Worm (Caenorhabditis elegans): ENCODE data around the gene K08C7.1.

K08C7.1 gene

DNA sequence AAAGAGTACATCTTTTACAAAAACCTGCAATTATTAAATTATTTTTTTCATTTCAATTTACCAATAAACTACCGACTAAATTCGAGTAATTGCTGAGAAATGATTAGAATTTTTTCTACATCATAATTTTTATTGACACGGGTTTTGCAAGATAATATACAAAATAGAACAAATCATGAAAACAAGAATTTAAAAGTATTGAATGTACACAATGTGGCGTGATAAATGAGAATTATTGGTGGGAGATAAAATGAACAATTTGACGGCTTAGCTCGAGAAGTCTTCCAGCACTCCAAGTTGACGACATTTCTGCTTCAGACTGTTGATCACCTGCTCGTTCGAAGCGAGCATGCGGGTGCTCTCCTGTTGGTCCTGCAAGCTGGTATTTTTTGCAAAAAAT lies 38.6 kb downstream of the K08C7.1 start, which contains the start of gene R102.4:
R102.4 (minus strand) TSS at position 101 of the 400 bp plus-strand sequence.
- TF ChIP-seq snpc-1.1 (tag; optimal IDR thresholded peaks at IDR 0.05; ENCODE audit: insufficient read depth) (no peak), nhr-90 (tag; optimal IDR thresholded peaks at IDR 0.05) (no peak), somi-1 (GFP tag; optimal IDR thresholded peaks at IDR 0.05) (no peak), ztf-3 (GFP tag; optimal IDR thresholded peaks at IDR 0.05) (no peak), K11D2.4 (GFP tag; IDR thresholded peaks at IDR 0.05) (no peak), B0336.3 (GFP tag; IDR thresholded peaks at IDR 0.05) (no peak), pbrm-1 (GFP tag; IDR thresholded peaks at IDR 0.05) (no peak), athp-1 (tag; optimal IDR thresholded peaks at IDR 0.05) (no peak), F39B2.1 (GFP tag; IDR thresholded peaks at IDR 0.05) (no peak), B0261.1 (tag; optimal IDR thresholded peaks at IDR 0.05) (no peak), unc-62 (GFP tag; optimal IDR thresholded peaks at IDR 0.05) (no peak), K12H6.12 (tag; optimal IDR thresholded peaks at IDR 0.05) (no peak), ztf-22 (GFP tag; optimal IDR thresholded peaks at IDR 0.05) (no peak), let-526 (GFP tag; IDR thresholded peaks at IDR 0.05) (no peak), attf-3 (GFP tag; conservative IDR thresholded peaks at IDR 0.05) (no peak), madf-8 (GFP tag; conservative IDR thresholded peaks at IDR 0.05) (no peak)

DNA sequence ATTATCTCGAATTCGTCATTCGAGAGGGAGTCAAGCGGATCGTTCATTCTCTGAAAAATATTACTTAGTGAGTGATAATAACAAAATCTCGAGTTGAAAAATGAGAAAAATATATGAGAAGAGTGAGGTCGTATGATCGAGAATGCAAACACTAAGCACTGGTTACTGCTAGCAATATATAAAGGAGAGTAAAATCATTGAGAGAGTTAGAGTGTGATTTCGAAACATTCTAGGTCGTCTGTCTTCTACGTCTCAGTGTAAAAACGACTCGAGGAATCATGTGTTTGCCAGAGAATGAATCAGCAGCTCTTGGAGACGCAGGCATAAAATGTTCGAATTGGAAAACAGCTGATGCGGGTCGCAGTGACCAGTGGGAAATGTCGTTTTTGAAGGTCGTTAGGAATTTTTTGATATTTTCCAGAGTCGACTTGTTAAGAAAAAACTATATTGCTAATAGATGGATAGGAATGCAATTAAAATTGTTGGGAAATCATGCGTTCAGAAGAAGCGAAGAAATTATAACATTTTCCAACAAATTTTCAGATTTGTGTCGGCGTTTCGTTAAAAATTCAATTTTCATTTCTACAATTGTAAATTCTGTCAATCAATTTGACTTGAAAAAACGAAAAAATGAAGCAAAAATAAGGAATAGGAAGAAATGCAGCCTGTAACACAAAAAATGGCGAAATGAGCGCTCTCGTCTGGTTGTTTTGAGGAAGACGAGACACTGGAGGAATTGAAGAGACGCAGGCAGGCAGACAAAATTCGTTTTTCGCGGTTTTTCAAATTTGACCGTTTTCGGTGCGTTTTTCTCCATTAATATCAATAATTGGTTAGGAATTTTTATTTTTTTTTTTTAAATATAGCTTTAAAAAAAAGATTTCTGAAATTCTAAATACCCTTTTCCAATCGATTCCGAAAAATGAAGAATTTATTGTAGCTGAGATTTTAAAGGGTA lies 40.7 kb downstream of the K08C7.1 start, which contains the start of gene allo-1:
allo-1 (minus strand) TSS at position 51 of the 958 bp plus-strand sequence.
- TF ChIP-seq nhr-80 (tag; optimal IDR thresholded peaks at IDR 0.05): peak; percentile 74
- peak; percentile 66 for TF ChIP-seq lin-54 (GFP tag; optimal IDR thresholded peaks at IDR 0.05)
- no peak for TF ChIP-seq F57C9.4 (tag; optimal IDR thresholded peaks at IDR 0.05)
- TF ChIP-seq somi-1 (GFP tag; optimal IDR thresholded peaks at IDR 0.05): peak; percentile 54
- TF ChIP-seq efl-1 (GFP tag; optimal IDR thresholded peaks at IDR 0.05): peak; percentile 62
- TF ChIP-seq lsl-1 (GFP tag; optimal IDR thresholded peaks at IDR 0.05): no peak
- peak; percentile 49; the same call in 1 of the 2 replicates for TF ChIP-seq pbrm-1 (GFP tag; IDR thresholded peaks at IDR 0.05)
- peak; percentile 28; the same call in 1 of the 2 replicates for TF ChIP-seq dox-1 (GFP tag; IDR thresholded peaks at IDR 0.05)
- no peak for TF ChIP-seq bed-2 (GFP tag; IDR thresholded peaks at IDR 0.05)
- peak; percentile 36 for TF ChIP-seq dpl-1 (GFP tag; optimal IDR thresholded peaks at IDR 0.05)
- no peak for TF ChIP-seq cebp-2 (GFP tag; IDR thresholded peaks at IDR 0.05)
- TF ChIP-seq nfyb-1 (GFP tag; IDR thresholded peaks at IDR 0.05): peak; percentile 28; the same call in 1 of the 2 replicates
- TF ChIP-seq F33H1.4 (GFP tag; IDR thresholded peaks at IDR 0.05): 0 out of 2 replicates have a peak, but pooled peaks have one; percentile 12
- peak; percentile 51 for TF ChIP-seq ZK185.1 (tag; optimal IDR thresholded peaks at IDR 0.05; ENCODE audit: poor library complexity, severe bottlenecking)
- peak; percentile 17; the same call in 1 of the 2 replicates for TF ChIP-seq madf-8 (GFP tag; conservative IDR thresholded peaks at IDR 0.05)
- TF ChIP-seq let-607 (tag; optimal IDR thresholded peaks at IDR 0.05): no peak
- no peak for TF ChIP-seq F22D6.2 (tag; optimal IDR thresholded peaks at IDR 0.05)
- peak; percentile 10 for TF ChIP-seq K12H6.12 (tag; optimal IDR thresholded peaks at IDR 0.05)
- peak; percentile 97 for TF ChIP-seq cebp-1 (GFP tag; IDR thresholded peaks at IDR 0.05)
- peak; percentile 98 for TF ChIP-seq cebp-1 (tag; optimal IDR thresholded peaks at IDR 0.05)
- TF ChIP-seq tbp1 (GFP tag; optimal IDR thresholded peaks at IDR 0.05): peak; percentile 44
- peak in 1 of 3 experiments; percentile 34 for TF ChIP-seq lin-35 (GFP tag; optimal IDR thresholded peaks at IDR 0.05)
- no peak for TF ChIP-seq repo-1 (tag; optimal IDR thresholded peaks at IDR 0.05)
- TF ChIP-seq pha-4 (tag; optimal IDR thresholded peaks at IDR 0.05): peak; percentile 4
- no peak for TF ChIP-seq rec-8 (tag; optimal IDR thresholded peaks at IDR 0.05)
- peak; percentile 28; the same call in 1 of the 2 replicates for TF ChIP-seq mcd-1 (GFP tag; IDR thresholded peaks at IDR 0.05)
- peak; percentile 52 for TF ChIP-seq lin-40 (tag; optimal IDR thresholded peaks at IDR 0.05)
- TF ChIP-seq ekl-4 (GFP tag; IDR thresholded peaks at IDR 0.05): peak; percentile 42; the same call in 1 of the 2 replicates
- peak; percentile 90 for TF ChIP-seq attf-5 (GFP tag; optimal IDR thresholded peaks at IDR 0.05)
- peak; percentile 4 for TF ChIP-seq madf-10 (tag; optimal IDR thresholded peaks at IDR 0.05)
- TF ChIP-seq aptf-3 (GFP tag; IDR thresholded peaks at IDR 0.05): no peak
- TF ChIP-seq madf-6 (GFP tag; IDR thresholded peaks at IDR 0.05): peak; percentile 64
- peak; percentile 34; the same call in 1 of the 2 replicates for TF ChIP-seq B0336.3 (GFP tag; IDR thresholded peaks at IDR 0.05)
